Fruit fly (Drosophila melanogaster) whole organism, embryonic: Measurements from ENCODE around the gene aph-1.

Source experiments
- Ada2b ChIP-seq: fragments of 200-800 bp; sonication (Bioruptor generic); IDR thresholded peaks from 2 replicates; pipeline ENCODE4 v1.3.6; 2022; ENCODE audit warnings: missing biosample characterization, missing genetic modification characterization
- Atf-2 ChIP-seq: fragments of 200-800 bp; sonication (Bioruptor generic); optimal IDR thresholded peaks from 2 replicates; lab custom pipeline; 2016; ENCODE audit warnings: missing biosample characterization, missing genetic modification characterization
- CG10147 ChIP-seq: fragments of 200-800 bp; sonication (Bioruptor generic); optimal IDR thresholded peaks from 2 replicates; lab custom pipeline; 2019; ENCODE audit warnings: missing biosample characterization, mild to moderate bottlenecking, missing genetic modification characterization, moderate library complexity
- CG10209 ChIP-seq: fragments of 200-800 bp; sonication (Bioruptor generic); optimal IDR thresholded peaks from 3 replicates; lab custom pipeline; 2017; ENCODE audit warnings: missing biosample characterization, mild to moderate bottlenecking, missing genetic modification characterization, missing genetic modification reagents
- CG10959 ChIP-seq: fragments of 200-800 bp; sonication (Bioruptor generic); IDR thresholded peaks from 2 replicates; pipeline ENCODE4 v1.3.6; 2022; ENCODE audit warnings: missing biosample characterization, missing genetic modification characterization
- CG11723 ChIP-seq: fragments of 200-800 bp; sonication (Bioruptor generic); optimal IDR thresholded peaks from 2 replicates; lab custom pipeline; 2017; ENCODE audit warnings: missing biosample characterization, mild to moderate bottlenecking, missing genetic modification characterization
- CG13123 ChIP-seq: fragments of 200-800 bp; sonication (Bioruptor generic); optimal IDR thresholded peaks from 2 replicates; lab custom pipeline; 2016; ENCODE audit warnings: missing biosample characterization, missing genetic modification characterization
- CG13296 ChIP-seq: fragments of 200-800 bp; sonication (Bioruptor generic); optimal IDR thresholded peaks from 3 replicates; lab custom pipeline; 2018; ENCODE audit warnings: missing biosample characterization, mild to moderate bottlenecking, missing genetic modification characterization
- CG15514 ChIP-seq: fragments of 200-800 bp; sonication (Bioruptor generic); optimal IDR thresholded peaks from 3 replicates; lab custom pipeline; 2017; ENCODE audit warnings: missing biosample characterization, missing genetic modification characterization, mild to moderate bottlenecking, moderate library complexity, missing genetic modification reagents
- CG2116 ChIP-seq: fragments of 200-800 bp; sonication (Bioruptor generic); optimal IDR thresholded peaks from 3 replicates; lab custom pipeline; 2018; ENCODE audit warnings: missing biosample characterization, mild to moderate bottlenecking, missing genetic modification characterization
- CG3281 ChIP-seq: fragments of 200-800 bp; sonication (Bioruptor generic); optimal IDR thresholded peaks from 3 replicates; lab custom pipeline; 2017; ENCODE audit warnings: missing biosample characterization, mild to moderate bottlenecking, missing genetic modification characterization
- CG33213 ChIP-seq: fragments of 200-800 bp; sonication (Bioruptor generic); optimal IDR thresholded peaks from 3 replicates; lab custom pipeline; 2016; ENCODE audit warnings: missing biosample characterization, missing genetic modification characterization
- CG6683 ChIP-seq: fragments of 200-800 bp; sonication (Bioruptor generic); optimal IDR thresholded peaks from 2 replicates; lab custom pipeline; 2017; ENCODE audit warnings: missing biosample characterization, mild to moderate bottlenecking, missing genetic modification characterization, missing genetic modification reagents
- CG6689 ChIP-seq: fragments of 200-800 bp; sonication (Bioruptor generic); IDR thresholded peaks from 2 replicates; pipeline ENCODE4 v1.3.6; 2022; ENCODE audit warnings: missing biosample characterization, missing genetic modification characterization
- CG7556 ChIP-seq: fragments of 200-800 bp; sonication (Bioruptor generic); optimal IDR thresholded peaks from 2 replicates; lab custom pipeline; 2017; ENCODE audit warnings: missing biosample characterization, mild to moderate bottlenecking, missing genetic modification characterization
- CG8281 ChIP-seq: fragments of 200-800 bp; sonication (Bioruptor generic); optimal IDR thresholded peaks from 2 replicates; lab custom pipeline; 2018; ENCODE audit warnings: missing biosample characterization, mild to moderate bottlenecking, missing genetic modification characterization, moderate library complexity
- CG8924 ChIP-seq: fragments of 200-800 bp; optimal IDR thresholded peaks from 3 replicates; lab custom pipeline; 2019; ENCODE audit warnings: missing biosample characterization, mild to moderate bottlenecking, missing genetic modification characterization, moderate library complexity
- CG9932 ChIP-seq: fragments of 200-800 bp; sonication (Bioruptor generic); IDR thresholded peaks from 2 replicates; pipeline ENCODE4 v1.3.6; 2022; ENCODE audit warnings: missing biosample characterization, missing genetic modification characterization
- Doc2 ChIP-seq: fragments of 200-800 bp; sonication (Bioruptor generic); IDR thresholded peaks from 2 replicates; pipeline ENCODE4 v1.3.6; 2022; ENCODE audit warnings: missing biosample characterization, missing genetic modification characterization
- E2f1 ChIP-seq: fragments of 200-800 bp; sonication (Bioruptor generic); IDR thresholded peaks from 2 replicates; pipeline ENCODE4 v1.3.6; 2022; ENCODE audit warnings: missing biosample characterization, missing genetic modification characterization
- GATAe ChIP-seq: fragments of 200-800 bp; sonication (Bioruptor generic); conservative IDR thresholded peaks from 2 replicates; pipeline ENCODE4 v1.3.6; 2022; ENCODE audit warnings: missing biosample characterization, missing genetic modification characterization
- Gug ChIP-seq: fragments of 200-800 bp; sonication (Bioruptor generic); IDR thresholded peaks from 4 replicates; pipeline ENCODE4 v1.3.6; 2022; ENCODE audit warnings: missing biosample characterization, missing genetic modification characterization
- HLH54F ChIP-seq: fragments of 200-800 bp; sonication (Bioruptor generic); optimal IDR thresholded peaks from 3 replicates; lab custom pipeline; 2016; ENCODE audit warnings: missing biosample characterization, missing genetic modification characterization
- Jarid2 ChIP-seq: fragments of 200-800 bp; sonication (Bioruptor generic); optimal IDR thresholded peaks from 3 replicates; lab custom pipeline; 2017; ENCODE audit warnings: mild to moderate bottlenecking, missing biosample characterization, missing genetic modification reagents, missing genetic modification characterization
- Neu2 ChIP-seq: fragments of 200-800 bp; sonication (Bioruptor generic); optimal IDR thresholded peaks from 3 replicates; lab custom pipeline; 2016; ENCODE audit warnings: missing biosample characterization, missing genetic modification characterization, borderline replicate concordance
- Ptx1 ChIP-seq: fragments of 200-800 bp; sonication (Bioruptor generic); IDR thresholded peaks from 2 replicates; pipeline ENCODE4 v1.3.6; 2022; ENCODE audit warnings: missing biosample characterization, missing genetic modification characterization
- Rfx ChIP-seq: fragments of 200-800 bp; sonication (Bioruptor generic); IDR thresholded peaks from 2 replicates; pipeline ENCODE4 v1.3.6; 2022; ENCODE audit warnings: missing biosample characterization, missing genetic modification characterization
- Side ChIP-seq: fragments of 200-800 bp; sonication (Bioruptor generic); optimal IDR thresholded peaks from 2 replicates; lab custom pipeline; 2016; ENCODE audit warnings: missing biosample characterization, missing genetic modification characterization
- ab ChIP-seq: fragments of 200-800 bp; sonication (Bioruptor generic); optimal IDR thresholded peaks from 2 replicates; lab custom pipeline; 2016; ENCODE audit warnings: missing biosample characterization, missing genetic modification characterization
- crc ChIP-seq: fragments of 200-800 bp; sonication (Bioruptor generic); optimal IDR thresholded peaks from 2 replicates; lab custom pipeline; 2016; ENCODE audit warnings: missing biosample characterization, missing genetic modification characterization
- dysf ChIP-seq: fragments of 200-800 bp; sonication (Bioruptor generic); IDR thresholded peaks from 3 replicates; pipeline ENCODE4 v1.3.6; 2022; ENCODE audit warnings: missing biosample characterization, missing genetic modification characterization
- fd64A ChIP-seq: fragments of 200-800 bp; sonication (Bioruptor generic); optimal IDR thresholded peaks from 3 replicates; lab custom pipeline; 2018; ENCODE audit warnings: missing biosample characterization, mild to moderate bottlenecking, missing genetic modification characterization
- hb ChIP-seq: fragments of 200-800 bp; sonication (Bioruptor generic); IDR thresholded peaks from 3 replicates; pipeline ENCODE4 v1.3.6; 2022; ENCODE audit warnings: missing biosample characterization, missing genetic modification characterization; ENCODE audit not compliant: partially characterized antibody
- lmd ChIP-seq: fragments of 200-800 bp; sonication (Bioruptor generic); IDR thresholded peaks from 2 replicates; pipeline ENCODE4 v1.3.6; 2022; ENCODE audit warnings: missing biosample characterization, missing genetic modification characterization
- lov ChIP-seq, 2 experiments: fragments of 200-800 bp in 1 of 2; fragments of >200 bp in 1 of 2; sonication (Bioruptor generic) in 1 of 2; IDR thresholded peaks in 1 of 2; optimal IDR thresholded peaks in 1 of 2; 2 replicates in 1 of 2; 3 replicates in 1 of 2; pipeline versions ENCODE4 v1.3.6 to Lab custom; 2017 to 2022; ENCODE audit warnings: missing biosample characterization in 1 of 2, missing genetic modification characterization in 1 of 2
- maf-S ChIP-seq: fragments of 200-800 bp; sonication (Bioruptor generic); optimal IDR thresholded peaks from 2 replicates; lab custom pipeline; 2016; ENCODE audit warnings: missing biosample characterization, missing genetic modification characterization
- mirr ChIP-seq: fragments of 200-800 bp; sonication (Bioruptor generic); optimal IDR thresholded peaks from 3 replicates; lab custom pipeline; 2018; ENCODE audit warnings: missing biosample characterization, mild to moderate bottlenecking, missing genetic modification characterization
- nom ChIP-seq: fragments of 200-800 bp; sonication (Bioruptor generic); optimal IDR thresholded peaks from 2 replicates; lab custom pipeline; 2017; ENCODE audit warnings: missing biosample characterization, missing genetic modification characterization, mild to moderate bottlenecking, moderate library complexity, missing genetic modification reagents
- odd ChIP-seq: fragments of 200-800 bp; sonication (Bioruptor generic); optimal IDR thresholded peaks from 2 replicates; lab custom pipeline; 2017; ENCODE audit warnings: missing biosample characterization, mild to moderate bottlenecking, missing genetic modification characterization
- p53 ChIP-seq: fragments of 200-800 bp; sonication (Bioruptor generic); optimal IDR thresholded peaks from 2 replicates; lab custom pipeline; 2016; ENCODE audit warnings: missing biosample characterization, missing genetic modification characterization
- pnt ChIP-seq: fragments of 200-800 bp; sonication (Bioruptor generic); optimal IDR thresholded peaks from 3 replicates; lab custom pipeline; 2016; ENCODE audit warnings: missing biosample characterization, missing genetic modification characterization
- prd ChIP-seq, 3 experiments: fragments of >200 bp in 2 of 3; fragments of 200-800 bp in 1 of 3; sonication (Bioruptor generic) in 1 of 3; optimal IDR thresholded peaks in 2 of 3; IDR thresholded peaks in 1 of 3; 2 replicates in 2 of 3; 3 replicates in 1 of 3; pipeline versions ENCODE4 v1.3.6 to Lab custom; 2017 to 2022; ENCODE audit warnings: missing biosample characterization in 1 of 3, missing genetic modification characterization in 1 of 3
- rib ChIP-seq: fragments of 200-800 bp; sonication (Bioruptor generic); IDR thresholded peaks from 2 replicates; pipeline ENCODE4 v1.3.6; 2022; ENCODE audit warnings: missing biosample characterization, missing genetic modification characterization
- ro ChIP-seq: fragments of 200-800 bp; sonication (Bioruptor generic); IDR thresholded peaks from 2 replicates; pipeline ENCODE4 v1.3.6; 2022; ENCODE audit warnings: missing biosample characterization, missing genetic modification characterization
- row ChIP-seq: fragments of 200-800 bp; sonication (Bioruptor generic); IDR thresholded peaks from 3 replicates; pipeline ENCODE4 v1.3.6; 2022; ENCODE audit warnings: missing biosample characterization, missing genetic modification characterization
- salm ChIP-seq: fragments of 200-800 bp; sonication (Bioruptor generic); optimal IDR thresholded peaks from 2 replicates; lab custom pipeline; 2018; ENCODE audit warnings: missing biosample characterization, mild to moderate bottlenecking, missing genetic modification characterization
- sd ChIP-seq: fragments of 200-800 bp; sonication (Bioruptor generic); optimal IDR thresholded peaks from 3 replicates; lab custom pipeline; 2018; ENCODE audit warnings: missing biosample characterization, mild to moderate bottlenecking, missing genetic modification characterization, moderate library complexity
- sim ChIP-seq: fragments of 200-800 bp; sonication (Bioruptor generic); IDR thresholded peaks from 2 replicates; pipeline ENCODE4 v1.3.6; 2022; ENCODE audit warnings: missing biosample characterization, missing genetic modification characterization
- slp2 ChIP-seq: fragments of 200-800 bp; sonication (Bioruptor generic); optimal IDR thresholded peaks from 2 replicates; lab custom pipeline; 2016; ENCODE audit warnings: missing biosample characterization, missing genetic modification characterization
- yki ChIP-seq: fragments of >200 bp; optimal IDR thresholded peaks from 3 replicates; lab custom pipeline; 2018

The aph-1 gene

dm6 chr2L:2751904-2752459 lies 14.1 kb upstream of the aph-1 start, which contains the start of gene Bacc (continued):
- TF ChIP-seq CG8924 (tag; lab: Kevin White, UChicago) = peak; percentile 82
- peak; percentile 79 for TF ChIP-seq CG15514 (GFP tag; lab: Kevin White, UChicago)
- TF ChIP-seq CG2116 = peak; percentile 33
- no peak for TF ChIP-seq hb (GFP tag; lab: Robert Waterston, UW)
- peak; percentile 91 for TF ChIP-seq Atf-2 (GFP tag; lab: Kevin White, UChicago)
- peak; percentile 80 for TF ChIP-seq Side (GFP tag; lab: Kevin White, UChicago)
- peak; percentile 61 for TF ChIP-seq Jarid2 (GFP tag; lab: Kevin White, UChicago)
- TF ChIP-seq E2f1 (GFP tag; lab: Robert Waterston, UW) = no peak
- TF ChIP-seq Ada2b (GFP tag; lab: Robert Waterston, UW) = no peak
- TF ChIP-seq lov (optimal IDR thresholded peaks at IDR 0.05; lab: Kevin White, UChicago) = peak; percentile 67
- no peak for TF ChIP-seq lov (GFP tag; IDR thresholded peaks at IDR 0.05; lab: Robert Waterston, UW)
- peak; percentile 82 for TF ChIP-seq odd (GFP tag; lab: Kevin White, UChicago)
- TF ChIP-seq Doc2 (GFP tag; lab: Robert Waterston, UW) = no peak
- peak; percentile 93 for TF ChIP-seq CG10209 (GFP tag; lab: Kevin White, UChicago)
- TF ChIP-seq CG3281 = peak; percentile 96
- no peak for TF ChIP-seq GATAe
- TF ChIP-seq CG13296 (GFP tag; lab: Kevin White, UChicago) = peak; percentile 87
- no peak for TF ChIP-seq fd64A (GFP tag; lab: Kevin White, UChicago)
- peak; percentile 34 for TF ChIP-seq p53
- TF ChIP-seq nom = peak; percentile 96
- no peak for TF ChIP-seq CG6689
- peak; percentile 55 for TF ChIP-seq CG33213 (GFP tag; lab: Kevin White, UChicago)
- TF ChIP-seq CG7556 (GFP tag; lab: Kevin White, UChicago) = peak; percentile 95
- no peak for TF ChIP-seq Ptx1 (GFP tag; lab: Robert Waterston, UW)
- peak; percentile 91 for TF ChIP-seq CG11723 (GFP tag; lab: Kevin White, UChicago)
- no peak for TF ChIP-seq sim (GFP tag; lab: Robert Waterston, UW)
- no peak for TF ChIP-seq rib (GFP tag; lab: Robert Waterston, UW)
- no peak for TF ChIP-seq CG10959
- no peak for TF ChIP-seq dysf (GFP tag; lab: Robert Waterston, UW)
- peak; percentile 52 for TF ChIP-seq mirr (GFP tag; lab: Kevin White, UChicago)
- TF ChIP-seq Neu2 (GFP tag; lab: Kevin White, UChicago) = no peak
- TF ChIP-seq HLH54F = peak; percentile 89
- peak; percentile 95 for TF ChIP-seq CG10147
- TF ChIP-seq ro = no peak
- peak; percentile 83 for TF ChIP-seq maf-S (GFP tag; lab: Kevin White, UChicago)
- TF ChIP-seq lmd (GFP tag; lab: Robert Waterston, UW) = no peak
- TF ChIP-seq crc = peak; percentile 90
- no peak for TF ChIP-seq prd (optimal IDR thresholded peaks at IDR 0.05; lab: Kevin White, UChicago)
- no peak for TF ChIP-seq prd (GFP tag; IDR thresholded peaks at IDR 0.05; lab: Robert Waterston, UW)
- no peak for TF ChIP-seq Rfx (GFP tag; lab: Robert Waterston, UW)
- peak; percentile 79 for TF ChIP-seq CG6683 (GFP tag; lab: Kevin White, UChicago)
- peak; percentile 80 for TF ChIP-seq CG13123 (GFP tag; lab: Kevin White, UChicago)
- no peak for TF ChIP-seq CG9932 (GFP tag; lab: Robert Waterston, UW)
- peak; percentile 65; the same call in 2 of the 4 replicates for TF ChIP-seq Gug (GFP tag; lab: Robert Waterston, UW)
- TF ChIP-seq yki = no peak
- peak; percentile 83 for TF ChIP-seq slp2
- TF ChIP-seq pnt (GFP tag; lab: Kevin White, UChicago) = peak; percentile 72
- TF ChIP-seq sd (tag; lab: Kevin White, UChicago) = peak; percentile 28
- TF ChIP-seq row = no peak
- TF ChIP-seq salm (tag; lab: Kevin White, UChicago) = peak; percentile 77
- peak; percentile 68 for TF ChIP-seq CG8281 (tag; lab: Kevin White, UChicago)
- peak; percentile 71 for TF ChIP-seq ab
